Fruit fly (Drosophila melanogaster): ENCODE results near the gene CG11248.
A peak's percentile ranks its signal among the peaks of the same experiment; 100 is the strongest.

CG11248 gene

dm6 chr3L:21718233-21718632 is 38.4 kb downstream of the CG11248 start:
- TF ChIP-seq Hr3 (GFP tag; optimal IDR thresholded peaks at IDR 0.05) (no peak), CG13894 (tag; optimal IDR thresholded peaks at IDR 0.05) (no peak), CG6654 (GFP tag; optimal IDR thresholded peaks at IDR 0.05) (no peak), CG34376 (GFP tag; optimal IDR thresholded peaks at IDR 0.05) (no peak), hbn (GFP tag; IDR thresholded peaks at IDR 0.05; ENCODE audit: partially characterized antibody) (no peak), zen (tag; optimal IDR thresholded peaks at IDR 0.05) (no peak), CG14050 (GFP tag; IDR thresholded peaks at IDR 0.05) (no peak), ERR (GFP tag; optimal IDR thresholded peaks at IDR 0.05) (no peak), ssp (GFP tag; IDR thresholded peaks at IDR 0.05) (0 out of 2 replicates have a peak, but pooled peaks have one; percentile 11), dm (GFP tag; optimal IDR thresholded peaks at IDR 0.05) (no peak), fd96Cb (tag; optimal IDR thresholded peaks at IDR 0.05) (no peak), Bdp1 (GFP tag; optimal IDR thresholded peaks at IDR 0.05) (no peak), CG11247 (GFP tag; IDR thresholded peaks at IDR 0.05) (peak; percentile 10), CG18476 (GFP tag; optimal IDR thresholded peaks at IDR 0.05) (no peak), Awh (GFP tag; IDR thresholded peaks at IDR 0.05) (no peak), Usf (GFP tag; optimal IDR thresholded peaks at IDR 0.05) (no peak), Sin3A (optimal IDR thresholded peaks at IDR 0.05) (no peak)

DNA sequence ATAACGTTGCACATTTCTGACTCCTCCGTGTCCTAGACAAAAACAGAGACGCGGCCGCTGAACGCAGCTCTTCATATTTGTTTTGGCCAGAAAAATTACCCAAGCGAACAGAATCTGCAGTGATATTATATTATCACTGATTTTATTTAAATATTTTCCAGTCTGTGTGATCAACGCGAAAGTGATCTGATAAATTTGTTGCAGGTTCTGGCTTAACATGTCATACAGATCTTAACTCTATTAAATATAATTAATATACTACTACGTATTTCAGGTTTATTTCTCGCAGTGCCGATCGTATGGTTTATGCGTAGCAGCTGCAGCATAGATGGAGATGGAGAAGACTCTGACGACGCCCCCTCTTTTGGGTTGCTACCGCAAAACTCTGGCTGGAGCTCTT is 41.0 kb downstream of the CG11248 start:
- TF ChIP-seq CG17328 (GFP tag; IDR thresholded peaks at IDR 0.05) (no peak), bsh (GFP tag; optimal IDR thresholded peaks at IDR 0.05) (peak in 1 of 2 experiments; percentile 19), Deaf1 (tag; optimal IDR thresholded peaks at IDR 0.05) (no peak)

DNA sequence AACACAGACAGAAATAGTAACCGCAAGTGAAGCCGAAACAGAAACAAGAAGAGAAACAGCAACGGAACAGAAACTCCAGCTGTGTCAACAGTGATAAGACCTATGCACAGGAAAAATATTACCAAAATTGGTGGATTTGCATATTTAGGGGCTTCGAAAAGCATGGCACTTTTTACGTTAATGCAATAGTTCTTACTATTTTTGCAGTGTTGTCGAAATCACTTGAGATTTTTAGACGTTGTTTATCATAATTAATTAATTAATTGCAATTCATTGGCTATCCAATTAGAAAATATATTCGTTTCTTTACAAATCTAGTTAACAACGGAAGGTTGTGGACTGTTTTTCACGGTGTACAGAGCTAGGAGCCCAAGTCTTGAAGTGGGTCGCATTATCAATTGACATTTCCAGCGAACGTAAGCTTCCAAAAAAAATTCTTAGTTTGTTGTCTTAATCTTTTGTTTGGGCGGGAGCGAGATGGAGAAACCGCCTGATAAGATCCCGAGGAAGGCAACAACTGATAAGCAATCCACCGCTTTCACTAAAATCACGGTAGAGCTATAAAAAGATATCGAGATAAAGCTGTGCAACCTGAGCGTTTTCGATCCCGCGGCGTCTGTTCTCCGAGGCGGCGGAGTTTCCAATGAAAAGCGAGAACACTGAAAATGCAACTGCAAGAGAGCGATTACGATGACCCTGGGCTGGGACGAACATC is 47.3 kb downstream of the CG11248 start:
- TF ChIP-seq unpg (GFP tag; optimal IDR thresholded peaks at IDR 0.05) (no peak), ham (GFP tag; IDR thresholded peaks at IDR 0.05) (no peak), sc (optimal IDR thresholded peaks at IDR 0.05) (no peak), sc (GFP tag; optimal IDR thresholded peaks at IDR 0.05) (peak; percentile 4), CG5953 (GFP tag; IDR thresholded peaks at IDR 0.05) (no peak), cg (GFP tag; optimal IDR thresholded peaks at IDR 0.05) (no peak), Doc2 (GFP tag; IDR thresholded peaks at IDR 0.05) (no peak), trh (GFP tag; optimal IDR thresholded peaks at IDR 0.05) (no peak), CG14441 (GFP tag; IDR thresholded peaks at IDR 0.05) (no peak), ase (GFP tag; IDR thresholded peaks at IDR 0.05) (no peak), fru (optimal IDR thresholded peaks at IDR 0.05) (no peak), zen (tag; optimal IDR thresholded peaks at IDR 0.05) (peak; percentile 16), CG6689 (GFP tag; IDR thresholded peaks at IDR 0.05) (peak; percentile 33; the same call in 1 of the 2 replicates), CG8924 (tag; optimal IDR thresholded peaks at IDR 0.05) (peak; percentile 9), wor (GFP tag; IDR thresholded peaks at IDR 0.05) (no peak), CG14710 (tag; optimal IDR thresholded peaks at IDR 0.05) (peak; percentile 51), lmd (GFP tag; IDR thresholded peaks at IDR 0.05) (no peak), CG12942 (GFP tag; optimal IDR thresholded peaks at IDR 0.05) (no peak), CG17912 (GFP tag; optimal IDR thresholded peaks at IDR 0.05) (no peak), CG8388 (GFP tag; optimal IDR thresholded peaks at IDR 0.05) (peak; percentile 32), CG17829 (tag; optimal IDR thresholded peaks at IDR 0.05) (peak; percentile 50), CG1529 (GFP tag; optimal IDR thresholded peaks at IDR 0.05) (peak; percentile 22), CG11696 (GFP tag; IDR thresholded peaks at IDR 0.05) (no peak), trem (tag; optimal IDR thresholded peaks at IDR 0.05) (peak; percentile 10), CG2199 (GFP tag; IDR thresholded peaks at IDR 0.05) (no peak), CG18262 (tag; optimal IDR thresholded peaks at IDR 0.05) (no peak), dmrt11E (tag; optimal IDR thresholded peaks at IDR 0.05) (peak; percentile 71), CG15601 (tag; optimal IDR thresholded peaks at IDR 0.05) (peak; percentile 4), CG9727 (GFP tag; optimal IDR thresholded peaks at IDR 0.05) (peak; percentile 29), CG15479 (GFP tag; optimal IDR thresholded peaks at IDR 0.05) (peak; percentile 79)
